Fruit fly (Drosophila melanogaster) whole organism, embryonic: ENCODE data around the gene bark.
A peak's percentile ranks its signal among the peaks of the same experiment; 100 is the strongest.

Experiments
- Adf1 ChIP-seq: fragments of 200-800 bp; sonication (Bioruptor generic); IDR thresholded peaks from 2 replicates; pipeline ENCODE4 v1.3.6; 2022; ENCODE audit warnings: missing biosample characterization, missing genetic modification characterization
- CG10979 ChIP-seq: fragments of 200-800 bp; sonication (Bioruptor generic); optimal IDR thresholded peaks from 2 replicates; lab custom pipeline; 2018; ENCODE audit warnings: missing biosample characterization, mild to moderate bottlenecking, missing genetic modification characterization, moderate library complexity
- CG11560 ChIP-seq: fragments of 200-800 bp; sonication (Bioruptor generic); IDR thresholded peaks from 3 replicates; pipeline ENCODE4 v1.3.6; 2022; ENCODE audit warnings: missing biosample characterization, missing genetic modification characterization
- CG12769 ChIP-seq: fragments of 200-800 bp; sonication (Bioruptor generic); optimal IDR thresholded peaks from 2 replicates; lab custom pipeline; 2019; ENCODE audit warnings: missing biosample characterization, mild to moderate bottlenecking, missing genetic modification characterization, moderate library complexity
- CG1529 ChIP-seq: fragments of 200-800 bp; sonication (Bioruptor generic); optimal IDR thresholded peaks from 3 replicates; lab custom pipeline; 2018; ENCODE audit warnings: missing biosample characterization, missing genetic modification characterization
- CG15479 ChIP-seq: fragments of 200-800 bp; sonication (Bioruptor generic); optimal IDR thresholded peaks from 3 replicates; lab custom pipeline; 2019; ENCODE audit warnings: missing biosample characterization, mild to moderate bottlenecking, missing genetic modification characterization, moderate library complexity
- CG15696 ChIP-seq: fragments of 200-800 bp; sonication (Bioruptor generic); optimal IDR thresholded peaks from 2 replicates; lab custom pipeline; 2019; ENCODE audit warnings: missing biosample characterization, mild to moderate bottlenecking, missing genetic modification characterization, moderate library complexity
- CG1647 ChIP-seq: fragments of 200-800 bp; sonication (Bioruptor generic); optimal IDR thresholded peaks from 3 replicates; lab custom pipeline; 2016; ENCODE audit warnings: missing biosample characterization, missing genetic modification characterization
- CG16813 ChIP-seq: fragments of 200-800 bp; sonication (Bioruptor generic); IDR thresholded peaks from 3 replicates; pipeline ENCODE4 v1.3.6; 2022; ENCODE audit warnings: missing biosample characterization, missing genetic modification characterization; ENCODE audit not compliant: partially characterized antibody
- CG17829 ChIP-seq: fragments of 200-800 bp; optimal IDR thresholded peaks from 2 replicates; lab custom pipeline; 2019; ENCODE audit warnings: missing biosample characterization, mild to moderate bottlenecking, missing genetic modification characterization, moderate library complexity
- CG30403 ChIP-seq: fragments of 200-800 bp; sonication (Bioruptor generic); optimal IDR thresholded peaks from 3 replicates; lab custom pipeline; 2016; ENCODE audit warnings: missing biosample characterization, missing genetic modification characterization
- CG3838 ChIP-seq: fragments of 200-800 bp; sonication (Bioruptor generic); optimal IDR thresholded peaks from 3 replicates; lab custom pipeline; 2016; ENCODE audit warnings: missing biosample characterization, missing genetic modification characterization
- CG3847 ChIP-seq: fragments of 200-800 bp; sonication (Bioruptor generic); IDR thresholded peaks from 2 replicates; pipeline ENCODE4 v1.3.6; 2022; ENCODE audit warnings: missing biosample characterization, missing genetic modification characterization
- CG4820 ChIP-seq: fragments of 200-800 bp; sonication (Bioruptor generic); optimal IDR thresholded peaks from 3 replicates; lab custom pipeline; 2016; ENCODE audit warnings: missing biosample characterization, missing genetic modification characterization
- CG7271 ChIP-seq: fragments of 200-800 bp; sonication (Bioruptor generic); optimal IDR thresholded peaks from 2 replicates; lab custom pipeline; 2018; ENCODE audit warnings: missing biosample characterization, mild to moderate bottlenecking, missing genetic modification characterization, moderate library complexity
- CG7745 ChIP-seq: fragments of 200-800 bp; sonication (Bioruptor generic); optimal IDR thresholded peaks from 2 replicates; lab custom pipeline; 2018; ENCODE audit warnings: missing biosample characterization, mild to moderate bottlenecking, missing genetic modification characterization, moderate library complexity
- CG9817 ChIP-seq: fragments of 200-800 bp; sonication (Bioruptor generic); optimal IDR thresholded peaks from 2 replicates; lab custom pipeline; 2018; ENCODE audit warnings: missing biosample characterization, mild to moderate bottlenecking, missing genetic modification characterization, moderate library complexity
- CTCF ChIP-seq: fragments of 200-800 bp; sonication (Bioruptor generic); optimal IDR thresholded peaks from 2 replicates; lab custom pipeline; 2017; ENCODE audit warnings: missing biosample characterization, mild to moderate bottlenecking, missing genetic modification characterization, moderate library complexity
- Dad ChIP-seq: fragments of 200-800 bp; sonication (Bioruptor generic); optimal IDR thresholded peaks from 3 replicates; lab custom pipeline; 2016; ENCODE audit warnings: missing biosample characterization, missing genetic modification characterization
- Dfd ChIP-seq, 2 experiments: fragments of >200 bp; optimal IDR thresholded peaks; 2 replicates each; lab custom pipeline; 2017; ENCODE audit warnings: missing biosample characterization in 2 of 2, missing genetic modification characterization in 2 of 2
- Dll ChIP-seq: fragments of 200-800 bp; sonication (Bioruptor generic); IDR thresholded peaks from 4 replicates; pipeline ENCODE4 v1.3.6; 2022; ENCODE audit warnings: missing biosample characterization, missing genetic modification characterization; ENCODE audit not compliant: partially characterized antibody
- Doc2 ChIP-seq: fragments of 200-800 bp; sonication (Bioruptor generic); IDR thresholded peaks from 2 replicates; pipeline ENCODE4 v1.3.6; 2022; ENCODE audit warnings: missing biosample characterization, missing genetic modification characterization
- Drgx ChIP-seq: fragments of 200-800 bp; sonication (Bioruptor generic); IDR thresholded peaks from 2 replicates; pipeline ENCODE4 v1.3.6; 2022; ENCODE audit warnings: missing biosample characterization, missing genetic modification characterization
- HLH3B ChIP-seq: fragments of 200-800 bp; sonication (Bioruptor generic); IDR thresholded peaks from 2 replicates; pipeline ENCODE4 v1.3.6; 2022; ENCODE audit warnings: missing biosample characterization, missing genetic modification characterization
- HmgZ ChIP-seq: fragments of 200-800 bp; sonication (Bioruptor generic); optimal IDR thresholded peaks from 2 replicates; lab custom pipeline; 2018; ENCODE audit warnings: missing biosample characterization, mild to moderate bottlenecking, missing genetic modification characterization
- Hr51 ChIP-seq, 2 experiments: fragments of 200-800 bp; sonication (Bioruptor generic); optimal IDR thresholded peaks; 2 replicates in 1 of 2; 3 replicates in 1 of 2; lab custom pipeline; 2016 to 2018; ENCODE audit warnings: missing biosample characterization in 2 of 2, missing genetic modification characterization in 2 of 2, mild to moderate bottlenecking in 1 of 2, moderate library complexity in 1 of 2
- Med ChIP-seq: fragments of 200-800 bp; sonication (Bioruptor generic); peaks from one replicate; lab custom pipeline; 2016; ENCODE audit warnings: missing biosample characterization, missing genetic modification characterization, mild to moderate bottlenecking, inconsistent platforms, moderate library complexity
- NC2α ChIP-seq: fragments of 200-800 bp; sonication (Bioruptor generic); optimal IDR thresholded peaks from 2 replicates; lab custom pipeline; 2016; ENCODE audit warnings: missing biosample characterization, missing genetic modification characterization
- Ravus ChIP-seq: fragments of 200-800 bp; sonication (Bioruptor generic); IDR thresholded peaks from 2 replicates; pipeline ENCODE4 v1.3.6; 2022; ENCODE audit warnings: missing biosample characterization, missing genetic modification characterization
- Side ChIP-seq: fragments of 200-800 bp; sonication (Bioruptor generic); optimal IDR thresholded peaks from 2 replicates; lab custom pipeline; 2016; ENCODE audit warnings: missing biosample characterization, missing genetic modification characterization
- Taf1 ChIP-seq: fragments of 200-800 bp; sonication (Bioruptor generic); IDR thresholded peaks from 2 replicates; pipeline ENCODE4 v1.3.6; 2022; ENCODE audit warnings: missing biosample characterization, missing genetic modification characterization
- bigmax ChIP-seq: fragments of 200-800 bp; sonication (Bioruptor generic); optimal IDR thresholded peaks from 2 replicates; lab custom pipeline; 2018; ENCODE audit warnings: missing biosample characterization, mild to moderate bottlenecking, missing genetic modification characterization
- btn ChIP-seq: fragments of 200-800 bp; sonication (Bioruptor generic); optimal IDR thresholded peaks from 2 replicates; lab custom pipeline; 2016; ENCODE audit warnings: missing biosample characterization, missing genetic modification characterization
- cg ChIP-seq: fragments of 200-800 bp; sonication (Bioruptor generic); optimal IDR thresholded peaks from 3 replicates; lab custom pipeline; 2019; ENCODE audit warnings: missing biosample characterization, mild to moderate bottlenecking, missing genetic modification characterization, moderate library complexity
- chn ChIP-seq: fragments of 200-800 bp; sonication (Bioruptor generic); optimal IDR thresholded peaks from 2 replicates; lab custom pipeline; 2016; ENCODE audit warnings: missing biosample characterization, missing genetic modification characterization
- ci ChIP-seq: fragments of 200-800 bp; sonication (Bioruptor generic); IDR thresholded peaks from 3 replicates; pipeline ENCODE4 v1.3.6; 2022; ENCODE audit warnings: missing biosample characterization, missing genetic modification characterization
- crol ChIP-seq: fragments of 200-800 bp; sonication (Bioruptor generic); IDR thresholded peaks from 2 replicates; pipeline ENCODE4 v1.3.6; 2022; ENCODE audit warnings: missing biosample characterization, missing genetic modification characterization
- dysf ChIP-seq: fragments of 200-800 bp; sonication (Bioruptor generic); IDR thresholded peaks from 3 replicates; pipeline ENCODE4 v1.3.6; 2022; ENCODE audit warnings: missing biosample characterization, missing genetic modification characterization
- ewg ChIP-seq: fragments of 200-800 bp; sonication (Bioruptor generic); optimal IDR thresholded peaks from 3 replicates; lab custom pipeline; 2017; ENCODE audit warnings: mild to moderate bottlenecking, missing biosample characterization, missing genetic modification reagents, missing genetic modification characterization
- nerfin-1 ChIP-seq: fragments of 200-800 bp; sonication (Bioruptor generic); optimal IDR thresholded peaks from 3 replicates; lab custom pipeline; 2019; ENCODE audit warnings: missing biosample characterization, mild to moderate bottlenecking, missing genetic modification characterization, moderate library complexity
- pros ChIP-seq: fragments of 200-800 bp; sonication (Bioruptor generic); optimal IDR thresholded peaks from 3 replicates; lab custom pipeline; 2019; ENCODE audit warnings: missing biosample characterization, mild to moderate bottlenecking, missing genetic modification characterization, moderate library complexity
- psq ChIP-seq: fragments of 200-800 bp; sonication (Bioruptor generic); optimal IDR thresholded peaks from 2 replicates; lab custom pipeline; 2017; ENCODE audit warnings: missing biosample characterization, missing genetic modification characterization
- pzg ChIP-seq: fragments of 200-800 bp; sonication (Bioruptor generic); optimal IDR thresholded peaks from 3 replicates; lab custom pipeline; 2018; ENCODE audit warnings: missing biosample characterization, mild to moderate bottlenecking, missing genetic modification characterization, moderate library complexity
- sim ChIP-seq: fragments of 200-800 bp; sonication (Bioruptor generic); IDR thresholded peaks from 2 replicates; pipeline ENCODE4 v1.3.6; 2022; ENCODE audit warnings: missing biosample characterization, missing genetic modification characterization
- so ChIP-seq: fragments of 200-800 bp; sonication (Bioruptor generic); IDR thresholded peaks from 3 replicates; pipeline ENCODE4 v1.3.6; 2022; ENCODE audit warnings: missing biosample characterization, missing genetic modification characterization
- sr ChIP-seq: fragments of 200-800 bp; sonication (Bioruptor generic); IDR thresholded peaks from 3 replicates; pipeline ENCODE4 v1.3.6; 2022; ENCODE audit warnings: missing biosample characterization, missing genetic modification characterization
- ssp ChIP-seq: fragments of 200-800 bp; sonication (Bioruptor generic); IDR thresholded peaks from 2 replicates; pipeline ENCODE4 v1.3.6; 2022; ENCODE audit warnings: missing biosample characterization, missing genetic modification characterization
- tll ChIP-seq, 2 experiments: fragments of 200-800 bp in 1 of 2; fragments of >200 bp in 1 of 2; sonication (Bioruptor generic) in 1 of 2; optimal IDR thresholded peaks; 2 replicates each; lab custom pipeline; 2017 to 2019; ENCODE audit warnings: missing biosample characterization in 2 of 2, missing genetic modification characterization in 2 of 2, mild to moderate bottlenecking in 1 of 2, moderate library complexity in 1 of 2
- usp ChIP-seq: fragments of >200 bp; optimal IDR thresholded peaks from 2 replicates; lab custom pipeline; 2017; ENCODE audit warnings: missing biosample characterization, missing genetic modification characterization
- zf30C ChIP-seq: fragments of 200-800 bp; sonication (Bioruptor generic); optimal IDR thresholded peaks from 3 replicates; lab custom pipeline; 2018; ENCODE audit warnings: missing biosample characterization, mild to moderate bottlenecking, missing genetic modification characterization

The bark gene

dm6 chr2L:3806197-3807030 lies 19.4 kb downstream of the bark start:
- TF ChIP-seq usp (GFP tag; lab: Kevin White, UChicago) = no peak
- no peak for TF ChIP-seq pzg
- TF ChIP-seq CG16813 = no peak
- TF ChIP-seq Hr51 (GFP tag; optimal IDR thresholded peaks at IDR 0.05; lab: Kevin White, UChicago) = no peak
- TF ChIP-seq Med (GFP tag; lab: Kevin White, UChicago) = peak; percentile 57
- TF ChIP-seq psq (GFP tag; lab: Kevin White, UChicago) = peak; percentile 88
- no peak for TF ChIP-seq Side (GFP tag; lab: Kevin White, UChicago)
- TF ChIP-seq cg (GFP tag; lab: Kevin White, UChicago) = peak; percentile 40
- no peak for TF ChIP-seq HLH3B (GFP tag; lab: Robert Waterston, UW)
- no peak for TF ChIP-seq CG4820 (GFP tag; lab: Kevin White, UChicago)
- TF ChIP-seq zf30C (GFP tag; lab: Kevin White, UChicago) = peak; percentile 3
- TF ChIP-seq sim (GFP tag; lab: Robert Waterston, UW) = no peak
- no peak for TF ChIP-seq CTCF (GFP tag; lab: Kevin White, UChicago)
- TF ChIP-seq HmgZ (tag; lab: Kevin White, UChicago) = no peak
- TF ChIP-seq CG9817 (tag; lab: Kevin White, UChicago) = no peak
- TF ChIP-seq ssp (GFP tag; lab: Robert Waterston, UW) = no peak
- no peak for TF ChIP-seq bigmax
- TF ChIP-seq CG15479 (GFP tag; lab: Kevin White, UChicago) = peak; percentile 80
- TF ChIP-seq CG17829 (tag; lab: Kevin White, UChicago) = no peak
- no peak for TF ChIP-seq CG11560 (tag; lab: Robert Waterston, UW)
- TF ChIP-seq nerfin-1 (tag; lab: Kevin White, UChicago) = peak; percentile 94
- TF ChIP-seq Taf1 (GFP tag; lab: Robert Waterston, UW) = no peak
- no peak for TF ChIP-seq CG7271 (tag; lab: Kevin White, UChicago)
- peak; percentile 51; the same call in 2 of the 3 replicates for TF ChIP-seq ci (GFP tag; lab: Robert Waterston, UW)
- peak; percentile 44 for TF ChIP-seq pros
- no peak for TF ChIP-seq CG10979 (tag; lab: Kevin White, UChicago)
- peak; percentile 83 for TF ChIP-seq Adf1 (GFP tag; lab: Robert Waterston, UW)
- TF ChIP-seq CG3838 (GFP tag; lab: Kevin White, UChicago) = no peak
- peak in 1 of 2 experiments; percentile 0 for TF ChIP-seq tll (GFP tag; optimal IDR thresholded peaks at IDR 0.05; lab: Kevin White, UChicago)
- TF ChIP-seq CG12769 (tag; lab: Kevin White, UChicago) = no peak
- no peak for TF ChIP-seq chn (GFP tag; lab: Kevin White, UChicago)
- no peak for TF ChIP-seq CG1647
- TF ChIP-seq Drgx (GFP tag; lab: Robert Waterston, UW) = peak; percentile 70; the same call in 1 of the 2 replicates
- TF ChIP-seq CG1529 (GFP tag; lab: Kevin White, UChicago) = no peak
- TF ChIP-seq CG30403 (GFP tag; lab: Kevin White, UChicago) = no peak
- TF ChIP-seq crol = no peak
- TF ChIP-seq dysf = no peak
- TF ChIP-seq btn (GFP tag; lab: Kevin White, UChicago) = no peak
- TF ChIP-seq CG7745 (tag; lab: Kevin White, UChicago) = no peak
- TF ChIP-seq Dll (GFP tag; lab: Robert Waterston, UW) = no peak
- no peak for TF ChIP-seq Dad (GFP tag; lab: Kevin White, UChicago)
- TF ChIP-seq CG3847 (GFP tag; lab: Robert Waterston, UW) = no peak
- no peak for TF ChIP-seq Doc2 (GFP tag; lab: Robert Waterston, UW)
- TF ChIP-seq CG15696 = no peak
- TF ChIP-seq NC2α (GFP tag; lab: Kevin White, UChicago) = no peak
- TF ChIP-seq sr = peak; percentile 63; the same call in 2 of the 3 replicates
- no peak for TF ChIP-seq Ravus
- TF ChIP-seq so (GFP tag; lab: Robert Waterston, UW) = no peak
- no peak for TF ChIP-seq Dfd (GFP tag; optimal IDR thresholded peaks at IDR 0.05; lab: Kevin White, UChicago)
- TF ChIP-seq ewg (GFP tag; lab: Kevin White, UChicago) = no peak
